Worm (Caenorhabditis elegans) whole organism, late embryonic: ENCODE measurements around the gene F58F9.6.

Experiments
- F13H6.1 ChIP-seq: sonication (generic microtip); optimal IDR thresholded peaks from 2 replicates; lab custom pipeline; 2016; ENCODE audit warnings: missing genetic modification characterization, missing compliant biosample characterization
- K09A11.1 ChIP-seq: sonication (generic microtip); optimal IDR thresholded peaks from 2 replicates; lab custom pipeline; 2017; ENCODE audit warnings: antibody characterized with exemption, mild to moderate bottlenecking, missing genetic modification characterization, missing compliant biosample characterization; ENCODE audit not compliant: insufficient read depth
- T23F11.4 ChIP-seq: fragments of 200-800 bp; sonication (Bioruptor generic); optimal IDR thresholded peaks from 2 replicates; lab custom pipeline; 2018; ENCODE audit warnings: mild to moderate bottlenecking, missing genetic modification characterization, missing compliant biosample characterization
- ama-1 ChIP-seq: fragments of 150-350 bp; optimal IDR thresholded peaks from 2 replicates; lab custom pipeline; 2014
- ceh-45 ChIP-seq: fragments of 200-800 bp; sonication (Bioruptor generic); IDR thresholded peaks from 2 replicates; pipeline ENCODE4 v1.3.6; 2022; ENCODE audit warnings: missing genetic modification reagents, missing genetic modification characterization, missing compliant biosample characterization
- ceh-6 ChIP-seq: fragments of 200-800 bp; sonication (Bioruptor generic); optimal IDR thresholded peaks from 2 replicates; lab custom pipeline; 2018; ENCODE audit warnings: mild to moderate bottlenecking, missing genetic modification characterization, missing compliant biosample characterization
- hlh-6 ChIP-seq: sonication (generic microtip); optimal IDR thresholded peaks from 2 replicates; lab custom pipeline; 2016; ENCODE audit warnings: missing genotype, missing genetic modification characterization, missing compliant biosample characterization
- nhr-11 ChIP-seq: fragments of 150-350 bp; optimal IDR thresholded peaks from 2 replicates; lab custom pipeline; 2014; ENCODE audit warnings: missing biosample characterization, missing genetic modification characterization
- npax-4 ChIP-seq: sonication (generic microtip); optimal IDR thresholded peaks from 2 replicates; lab custom pipeline; 2016; ENCODE audit warnings: missing genetic modification characterization, missing compliant biosample characterization
- pha-2 ChIP-seq: sonication (generic microtip); optimal IDR thresholded peaks from 2 replicates; lab custom pipeline; 2017; ENCODE audit warnings: mild to moderate bottlenecking, missing genetic modification characterization, missing compliant biosample characterization
- pqm-1 ChIP-seq: sonication (generic microtip); optimal IDR thresholded peaks from 2 replicates; lab custom pipeline; 2016; ENCODE audit warnings: missing genetic modification characterization, missing compliant biosample characterization
- pros-1 ChIP-seq: fragments of 150-350 bp; optimal IDR thresholded peaks from 2 replicates; lab custom pipeline; 2014; ENCODE audit warnings: missing biosample characterization, missing genetic modification reagents, missing genetic modification characterization
- sox-2 ChIP-seq: fragments of 200-800 bp; sonication (Bioruptor generic); IDR thresholded peaks from 2 replicates; pipeline ENCODE4 v1.3.6; 2022; ENCODE audit warnings: missing genetic modification reagents, missing genetic modification characterization, missing compliant biosample characterization
- unc-55 ChIP-seq: sonication (generic microtip); optimal IDR thresholded peaks from 2 replicates; lab custom pipeline; 2017; ENCODE audit warnings: missing biosample characterization, missing genetic modification reagents, missing genetic modification characterization

ce11 chrIV:6200249-6200648, 37.2 kb downstream of the F58F9.6 start:
- no peak for TF ChIP-seq hlh-6 (tag; lab: Kevin White, UChicago)
- TF ChIP-seq F13H6.1 (tag; lab: Kevin White, UChicago): no peak
- TF ChIP-seq K09A11.1 (tag; lab: Kevin White, UChicago): no peak
- no peak for TF ChIP-seq pros-1 (tag; lab: Kevin White, UChicago)
- TF ChIP-seq ama-1 (lab: Kevin White, UChicago): no peak
- TF ChIP-seq nhr-11 (tag; lab: Kevin White, UChicago): no peak
- no peak for TF ChIP-seq pqm-1 (tag; lab: Kevin White, UChicago)
- TF ChIP-seq T23F11.4 (GFP tag; lab: Kevin White, UChicago): no peak
- TF ChIP-seq pha-2 (tag; lab: Kevin White, UChicago): no peak
- TF ChIP-seq ceh-45: no peak
- TF ChIP-seq unc-55: no peak
- TF ChIP-seq sox-2 (GFP tag; lab: Robert Waterston, UW): no peak
- TF ChIP-seq npax-4 (tag; lab: Kevin White, UChicago): no peak
- TF ChIP-seq ceh-6 (GFP tag; lab: Kevin White, UChicago): no peak
